Worm (Caenorhabditis elegans) whole organism, late embryonic: ENCODE data around the gene sra-37.

Experiments used
- che-1 ChIP-seq: sonication (generic microtip); optimal IDR thresholded peaks from 2 replicates; lab custom pipeline; 2016; ENCODE audit warnings: mild to moderate bottlenecking, missing genetic modification characterization, missing compliant biosample characterization
- elt-2 ChIP-seq: sonication (generic microtip); optimal IDR thresholded peaks from 2 replicates; lab custom pipeline; 2016; ENCODE audit warnings: missing genetic modification reagents, missing genetic modification characterization, missing compliant biosample characterization

ce11 chrX:13903328-13903727 lies 10.2 kb upstream of the sra-37 start, which contains the start of gene sra-39:
- TF ChIP-seq che-1 (no peak), elt-2 (no peak)
